Fruit fly (Drosophila melanogaster) whole organism: ENCODE measurements around the gene Cpr65Ay.

Source experiments
- CG8478 ChIP-seq: fragments of >200 bp; optimal IDR thresholded peaks from 2 replicates; lab custom pipeline; 2018; ENCODE audit warnings: inconsistent platforms
- EcR ChIP-seq, 2 experiments: fragments of >200 bp; optimal IDR thresholded peaks; 2 replicates each; lab custom pipeline; 2017; ENCODE audit warnings: missing biosample characterization in 2 of 2, missing genetic modification characterization in 2 of 2, missing genetic modification reagents in 2 of 2

dm6 chr3L:6192822-6193555 lies 34.6 kb upstream of the Cpr65Ay start, which contains the start of the genes Sf3b6 and Tnpo:
- TF ChIP-seq EcR (GFP tag; optimal IDR thresholded peaks at IDR 0.05; lab: Kevin White, UChicago) = no peak
- no peak for TF ChIP-seq CG8478 (lab: Kevin White, UChicago)
